Fruit fly (Drosophila melanogaster): ENCODE results near the gene bai.

DNA sequence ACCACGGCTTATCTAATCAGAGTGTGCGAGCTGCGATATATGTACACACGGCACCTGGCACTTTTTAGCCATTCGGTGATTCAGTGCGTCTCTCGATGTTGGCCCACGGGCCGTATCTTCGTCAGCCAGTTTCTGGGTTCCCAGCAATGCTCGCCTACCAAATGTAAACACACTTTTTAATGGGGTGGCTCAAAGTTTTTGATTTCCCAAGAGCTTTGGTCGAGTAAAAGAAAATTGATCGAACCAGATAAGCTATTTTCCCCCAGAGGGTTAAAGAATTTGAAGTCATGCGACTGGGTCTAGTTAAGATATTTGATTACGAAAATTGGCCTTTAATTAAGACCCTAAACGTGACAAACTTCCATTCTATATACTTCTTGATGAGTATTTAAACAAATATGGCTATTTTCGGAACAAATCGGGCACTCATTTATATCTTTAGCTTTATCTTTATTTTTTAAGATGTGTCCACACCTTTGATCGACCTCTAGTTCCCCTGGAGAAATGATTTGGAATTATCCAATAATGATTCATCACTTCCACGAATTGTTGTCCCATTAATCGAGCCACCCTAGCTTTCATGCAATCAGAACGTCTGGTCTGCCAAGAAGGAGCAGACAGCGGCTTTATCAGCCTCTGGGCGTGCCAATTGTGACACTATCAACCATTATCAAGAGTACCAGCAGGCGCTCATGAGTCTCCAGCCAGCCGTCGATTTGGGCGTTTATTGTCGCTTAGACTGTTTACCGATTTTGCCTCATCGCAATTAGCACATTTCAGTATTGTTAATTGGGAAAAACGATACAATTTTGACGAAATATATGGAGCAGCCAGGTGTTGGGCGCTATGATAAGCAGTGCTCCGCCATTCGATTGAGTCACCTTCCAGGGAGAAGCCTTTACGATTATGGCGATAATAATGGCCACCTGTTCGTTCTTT, 11.6 kb upstream of the bai start:
- TF ChIP-seq pros (GFP tag; optimal IDR thresholded peaks at IDR 0.05), result peak; percentile 4
- TF ChIP-seq Rfx (GFP tag; IDR thresholded peaks at IDR 0.05), result peak; percentile 47; the same call in 1 of the 2 replicates
- no peak for TF ChIP-seq CG12071 (GFP tag; optimal IDR thresholded peaks at IDR 0.05)
- TF ChIP-seq Lpt (GFP tag; optimal IDR thresholded peaks at IDR 0.05), result no peak
- no peak for TF ChIP-seq disco-r (GFP tag; optimal IDR thresholded peaks at IDR 0.05)
- TF ChIP-seq CG17829 (tag; optimal IDR thresholded peaks at IDR 0.05), result peak; percentile 4
- no peak for TF ChIP-seq CG17802 (tag; optimal IDR thresholded peaks at IDR 0.05)
- TF ChIP-seq gce (GFP tag; IDR thresholded peaks at IDR 0.05), result no peak
- no peak for TF ChIP-seq Six4 (GFP tag; optimal IDR thresholded peaks at IDR 0.05)

Data from whole organism, embryonic.